Fruit fly (Drosophila melanogaster): ENCODE measurements around the gene CG31029.

Gene CG31029

dm6 chr3R:30101389-30101935, 30.7 kb downstream of the CG31029 start:
- TF ChIP-seq foxo (GFP tag; optimal IDR thresholded peaks at IDR 0.05), result peak in 1 of 2 experiments; percentile 13
- peak; percentile 12 for TF ChIP-seq HLH106 (tag; optimal IDR thresholded peaks at IDR 0.05)
- peak; percentile 27 for TF ChIP-seq rgr (GFP tag; optimal IDR thresholded peaks at IDR 0.05)
- no peak for TF ChIP-seq jim (GFP tag; optimal IDR thresholded peaks at IDR 0.05)
- TF ChIP-seq N (GFP tag; optimal IDR thresholded peaks at IDR 0.05), result no peak
- peak; percentile 26 for TF ChIP-seq ey (GFP tag; optimal IDR thresholded peaks at IDR 0.05)
- TF ChIP-seq Jra (GFP tag; optimal IDR thresholded peaks at IDR 0.05), result no peak

dm6 chr3R:30100976-30101332, 31.2 kb downstream of the CG31029 start:
- TF ChIP-seq psq (GFP tag; optimal IDR thresholded peaks at IDR 0.05), result no peak
- TF ChIP-seq ey (GFP tag; optimal IDR thresholded peaks at IDR 0.05), result peak; percentile 25
- peak in 1 of 2 experiments; percentile 32 for TF ChIP-seq foxo (GFP tag; optimal IDR thresholded peaks at IDR 0.05)
- TF ChIP-seq h (GFP tag; optimal IDR thresholded peaks at IDR 0.05), result peak; percentile 19
- peak; percentile 35 for TF ChIP-seq woc (GFP tag; optimal IDR thresholded peaks at IDR 0.05)
- TF ChIP-seq HLH106 (tag; optimal IDR thresholded peaks at IDR 0.05), result peak; percentile 27

- TF ChIP-seq woc (GFP tag; optimal IDR thresholded peaks at IDR 0.05) (no peak), CrebA (GFP tag; optimal IDR thresholded peaks at IDR 0.05; ENCODE audit: borderline replicate concordance) (peak; percentile 52), fru (GFP tag; optimal IDR thresholded peaks at IDR 0.05) (peak; percentile 94), N (GFP tag; optimal IDR thresholded peaks at IDR 0.05) (no peak), Sp1 (GFP tag; optimal IDR thresholded peaks at IDR 0.05) (peak; percentile 57), Hnf4 (GFP tag; optimal IDR thresholded peaks at IDR 0.05) (peak; percentile 43), HLH106 (tag; optimal IDR thresholded peaks at IDR 0.05) (no peak), Hr83 (GFP tag; optimal IDR thresholded peaks at IDR 0.05; ENCODE audit: poor library complexity, severe bottlenecking) (peak; percentile 3), Jra (GFP tag; optimal IDR thresholded peaks at IDR 0.05) (no peak), GATAd (GFP tag; optimal IDR thresholded peaks at IDR 0.05) (no peak), psq (GFP tag; optimal IDR thresholded peaks at IDR 0.05) (peak; percentile 99), sage (GFP tag; optimal IDR thresholded peaks at IDR 0.05) (peak; percentile 34), Rel (GFP tag; optimal IDR thresholded peaks at IDR 0.05) (no peak), Rel (tag; optimal IDR thresholded peaks at IDR 0.05) (peak; percentile 68), ey (GFP tag; optimal IDR thresholded peaks at IDR 0.05) (no peak), jim (GFP tag; optimal IDR thresholded peaks at IDR 0.05) (peak; percentile 93)
Observed at dm6 chr3R:30100325-30100975, 31.7 kb downstream of the CG31029 start.

- peak; percentile 18 for TF ChIP-seq Jra (GFP tag; optimal IDR thresholded peaks at IDR 0.05)
- peak; percentile 71 for TF ChIP-seq fru (GFP tag; optimal IDR thresholded peaks at IDR 0.05)
- TF ChIP-seq brk (GFP tag; optimal IDR thresholded peaks at IDR 0.05), result peak; percentile 26
- TF ChIP-seq jim (GFP tag; optimal IDR thresholded peaks at IDR 0.05), result peak; percentile 34
- TF ChIP-seq Hnf4 (GFP tag; optimal IDR thresholded peaks at IDR 0.05), result no peak
- peak; percentile 88 to 90 for TF ChIP-seq dl (GFP tag; optimal IDR thresholded peaks at IDR 0.05; ENCODE audit: insufficient read depth in 1 of 2, partially characterized antibody in 2 of 2)
- peak; percentile 62 for TF ChIP-seq Sp1 (GFP tag; optimal IDR thresholded peaks at IDR 0.05)
- no peak for TF ChIP-seq sv (GFP tag; optimal IDR thresholded peaks at IDR 0.05)
- peak; percentile 78 for TF ChIP-seq psq (GFP tag; optimal IDR thresholded peaks at IDR 0.05)
- no peak for TF ChIP-seq HLH106 (tag; optimal IDR thresholded peaks at IDR 0.05)
- TF ChIP-seq ey (GFP tag; optimal IDR thresholded peaks at IDR 0.05), result peak; percentile 6
- peak; percentile 97 for TF ChIP-seq Dif (GFP tag; optimal IDR thresholded peaks at IDR 0.05; ENCODE audit: partially characterized antibody)
- TF ChIP-seq dmrt93B (GFP tag; optimal IDR thresholded peaks at IDR 0.05), result no peak
- peak; percentile 40 for TF ChIP-seq Rel (GFP tag; optimal IDR thresholded peaks at IDR 0.05)
- TF ChIP-seq Rel (tag; optimal IDR thresholded peaks at IDR 0.05), result peak; percentile 22
- TF ChIP-seq GATAd (GFP tag; optimal IDR thresholded peaks at IDR 0.05), result no peak
- TF ChIP-seq CrebA (GFP tag; optimal IDR thresholded peaks at IDR 0.05; ENCODE audit: borderline replicate concordance), result peak; percentile 86
- no peak for TF ChIP-seq Mio (GFP tag; optimal IDR thresholded peaks at IDR 0.05)
- TF ChIP-seq rgr (GFP tag; optimal IDR thresholded peaks at IDR 0.05), result peak; percentile 26
- TF ChIP-seq br (GFP tag; optimal IDR thresholded peaks at IDR 0.05), result peak; percentile 56
- TF ChIP-seq Vsx2 (GFP tag; optimal IDR thresholded peaks at IDR 0.05; ENCODE audit: partially characterized antibody), result peak; percentile 85
- peak; percentile 33 for TF ChIP-seq h (GFP tag; optimal IDR thresholded peaks at IDR 0.05)
- no peak for TF ChIP-seq Dfd (GFP tag; optimal IDR thresholded peaks at IDR 0.05)
- TF ChIP-seq Myc (optimal IDR thresholded peaks at IDR 0.05), result no peak
Observed at dm6 chr3R:30099341-30099871, 32.8 kb downstream of the CG31029 start.
